Worm (Caenorhabditis elegans): Measurements from ENCODE around the gene C49C8.6.

ce11 chrIV:8705504-8705903, 47.5 kb upstream of the C49C8.6 start, which contains the start of gene H23L24.4:
- TF ChIP-seq ama-1 (optimal IDR thresholded peaks at IDR 0.05) (no peak), elt-4 (tag; optimal IDR thresholded peaks at IDR 0.05) (no peak), eyg-1 (tag; optimal IDR thresholded peaks at IDR 0.05) (no peak), pat-9 (tag; optimal IDR thresholded peaks at IDR 0.05) (no peak), nhr-232 (tag; optimal IDR thresholded peaks at IDR 0.05) (no peak), unc-86 (tag; optimal IDR thresholded peaks at IDR 0.05) (no peak)

Data from whole organism, late embryonic.